Fruit fly (Drosophila melanogaster) whole organism, wandering third instar larva: ENCODE data around the gene lilli.

Source experiments
- Abd-B ChIP-seq: fragments of >200 bp; optimal IDR thresholded peaks from 2 replicates; lab custom pipeline; 2017; ENCODE audit warnings: missing biosample characterization, missing genetic modification characterization
- CG32264 ChIP-seq: fragments of 200-800 bp; sonication (Bioruptor generic); optimal IDR thresholded peaks from 2 replicates; lab custom pipeline; 2016; ENCODE audit warnings: missing biosample characterization, missing genetic modification characterization
- CG9705 ChIP-seq: fragments of 200-800 bp; sonication (Bioruptor generic); optimal IDR thresholded peaks from 2 replicates; lab custom pipeline; 2018; ENCODE audit warnings: missing biosample characterization, mild to moderate bottlenecking, missing genetic modification characterization
- CrebA ChIP-seq: fragments of 200-800 bp; sonication (Bioruptor generic); optimal IDR thresholded peaks from 2 replicates; lab custom pipeline; 2016; ENCODE audit warnings: missing biosample characterization, mild to moderate bottlenecking, missing genetic modification characterization, borderline replicate concordance
- Dfd ChIP-seq: fragments of >200 bp; optimal IDR thresholded peaks from 2 replicates; lab custom pipeline; 2017; ENCODE audit warnings: missing biosample characterization, missing genetic modification characterization
- Dif ChIP-seq: fragments of 200-275, 200-300 bp; sonication (Bioruptor generic); optimal IDR thresholded peaks from 2 replicates; lab custom pipeline; 2018; ENCODE audit warnings: missing biosample characterization, missing genetic modification characterization; ENCODE audit not compliant: partially characterized antibody
- GATAd ChIP-seq: sonication (Bioruptor generic); optimal IDR thresholded peaks from 2 replicates; lab custom pipeline; 2016; ENCODE audit warnings: missing biosample characterization, missing genetic modification characterization
- HLH106 ChIP-seq: fragments of 200-800 bp; optimal IDR thresholded peaks from 3 replicates; lab custom pipeline; 2019; ENCODE audit warnings: missing biosample characterization, mild to moderate bottlenecking, missing genetic modification characterization, moderate library complexity
- Hnf4 ChIP-seq: fragments of 200-800 bp; sonication (Bioruptor generic); optimal IDR thresholded peaks from 2 replicates; lab custom pipeline; 2016; ENCODE audit warnings: missing biosample characterization, mild to moderate bottlenecking, missing genetic modification characterization
- Hr78 ChIP-seq: fragments of >200 bp; optimal IDR thresholded peaks from 2 replicates; lab custom pipeline; 2017; ENCODE audit warnings: missing biosample characterization, missing genetic modification characterization
- Hr83 ChIP-seq: fragments of 200-300 bp; sonication (Bioruptor generic); optimal IDR thresholded peaks from 2 replicates; lab custom pipeline; 2016; ENCODE audit warnings: missing biosample characterization, mild to moderate bottlenecking, missing genetic modification characterization, moderate library complexity; ENCODE audit not compliant: poor library complexity, severe bottlenecking
- Jra ChIP-seq: sonication (Bioruptor generic); optimal IDR thresholded peaks from 2 replicates; lab custom pipeline; 2016; ENCODE audit warnings: missing biosample characterization, missing genetic modification characterization
- Mio ChIP-seq: sonication (Bioruptor generic); optimal IDR thresholded peaks from 2 replicates; lab custom pipeline; 2016; ENCODE audit warnings: missing biosample characterization, missing genetic modification characterization
- Myc ChIP-seq: fragments of >200 bp; optimal IDR thresholded peaks from 2 replicates; lab custom pipeline; 2017
- N ChIP-seq: fragments of >200 bp; optimal IDR thresholded peaks from 2 replicates; lab custom pipeline; 2018; ENCODE audit warnings: missing biosample characterization, missing external identifiers, missing genetic modification characterization
- OdsH ChIP-seq: fragments of 200-800 bp; sonication (Bioruptor generic); optimal IDR thresholded peaks from 2 replicates; lab custom pipeline; 2016; ENCODE audit warnings: missing biosample characterization, mild to moderate bottlenecking, missing genetic modification characterization
- Rel ChIP-seq, 2 experiments: fragments of 200-800 bp; sonication (Bioruptor generic) in 1 of 2; optimal IDR thresholded peaks; 2 replicates in 1 of 2; 3 replicates in 1 of 2; lab custom pipeline; 2016 to 2019; ENCODE audit warnings: mild to moderate bottlenecking in 2 of 2, missing biosample characterization in 2 of 2, missing genetic modification characterization in 2 of 2, moderate library complexity in 1 of 2
- Sp1 ChIP-seq: fragments of 200-800 bp; sonication (Bioruptor generic); optimal IDR thresholded peaks from 3 replicates; lab custom pipeline; 2019; ENCODE audit warnings: missing biosample characterization, mild to moderate bottlenecking, missing genetic modification characterization, moderate library complexity
- Vsx2 ChIP-seq: fragments of 200-300, 225-300 bp; sonication (Bioruptor generic); optimal IDR thresholded peaks from 2 replicates; lab custom pipeline; 2018; ENCODE audit warnings: missing biosample characterization, missing genetic modification characterization; ENCODE audit not compliant: partially characterized antibody
- br ChIP-seq: fragments of 200-800 bp; sonication (Bioruptor generic); optimal IDR thresholded peaks from 2 replicates; lab custom pipeline; 2016; ENCODE audit warnings: missing biosample characterization, missing genetic modification characterization
- brk ChIP-seq: fragments of 200-800 bp; sonication (Bioruptor generic); optimal IDR thresholded peaks from 2 replicates; lab custom pipeline; 2016; ENCODE audit warnings: missing biosample characterization, mild to moderate bottlenecking, missing genetic modification characterization
- dl ChIP-seq, 2 experiments: fragments of 175-275, 200-275 bp in 1 of 2; fragments of 200-275 bp in 1 of 2; sonication (Bioruptor generic); optimal IDR thresholded peaks; lab custom pipeline; 2018; ENCODE audit warnings: mild to moderate bottlenecking in 2 of 2, missing biosample characterization in 2 of 2, missing genetic modification characterization in 2 of 2, moderate library complexity in 2 of 2; ENCODE audit not compliant: partially characterized antibody in 2 of 2, insufficient read depth in 1 of 2
- dmrt93B ChIP-seq: fragments of 200-800 bp; sonication (Bioruptor generic); optimal IDR thresholded peaks from 2 replicates; lab custom pipeline; 2018; ENCODE audit warnings: missing biosample characterization, mild to moderate bottlenecking, missing genetic modification characterization
- dsf ChIP-seq: sonication (Bioruptor generic); optimal IDR thresholded peaks from 2 replicates; lab custom pipeline; 2016; ENCODE audit warnings: missing biosample characterization, missing genetic modification characterization, borderline replicate concordance
- ey ChIP-seq: fragments of 200-800 bp; sonication (Bioruptor generic); optimal IDR thresholded peaks from 2 replicates; lab custom pipeline; 2016; ENCODE audit warnings: missing biosample characterization, missing genetic modification characterization
- foxo ChIP-seq, 2 experiments: fragments of 200-800 bp; sonication (Bioruptor generic); optimal IDR thresholded peaks; 2 replicates in 1 of 2; 3 replicates in 1 of 2; lab custom pipeline; 2016 to 2017; ENCODE audit warnings: missing biosample characterization in 2 of 2, missing genetic modification characterization in 2 of 2
- fru ChIP-seq: fragments of 200-800 bp; sonication (Bioruptor generic); optimal IDR thresholded peaks from 3 replicates; lab custom pipeline; 2016; ENCODE audit warnings: missing biosample characterization, mild to moderate bottlenecking, missing genetic modification characterization
- h ChIP-seq: fragments of 200-800 bp; sonication (Bioruptor generic); optimal IDR thresholded peaks from 3 replicates; lab custom pipeline; 2016; ENCODE audit warnings: missing biosample characterization, mild to moderate bottlenecking, missing genetic modification characterization
- jim ChIP-seq: fragments of 175-275, 200-325 bp; sonication (Bioruptor generic); optimal IDR thresholded peaks from 2 replicates; lab custom pipeline; 2016; ENCODE audit warnings: missing biosample characterization, mild to moderate bottlenecking, missing genetic modification characterization
- lola ChIP-seq: fragments of >200 bp; optimal IDR thresholded peaks from 2 replicates; lab custom pipeline; 2017; ENCODE audit warnings: missing biosample characterization, missing genetic modification characterization
- pan ChIP-seq: fragments of >200 bp; optimal IDR thresholded peaks from 2 replicates; lab custom pipeline; 2017
- psq ChIP-seq: fragments of 200-800 bp; sonication (Bioruptor generic); optimal IDR thresholded peaks from 3 replicates; lab custom pipeline; 2017; ENCODE audit warnings: missing biosample characterization, mild to moderate bottlenecking, missing genetic modification characterization, moderate library complexity
- rgr ChIP-seq: fragments of 200-800 bp; sonication (Bioruptor generic); optimal IDR thresholded peaks from 3 replicates; lab custom pipeline; 2016; ENCODE audit warnings: missing biosample characterization, mild to moderate bottlenecking, missing genetic modification characterization
- sage ChIP-seq: fragments of 200-800 bp; sonication (Bioruptor generic); optimal IDR thresholded peaks from 2 replicates; lab custom pipeline; 2016; ENCODE audit warnings: missing biosample characterization, mild to moderate bottlenecking, missing genetic modification characterization
- sv ChIP-seq: fragments of 200-800 bp; sonication (Bioruptor generic); optimal IDR thresholded peaks from 3 replicates; lab custom pipeline; 2016; ENCODE audit warnings: missing biosample characterization, missing genetic modification characterization
- tai ChIP-seq: sonication (Bioruptor generic); optimal IDR thresholded peaks from 2 replicates; lab custom pipeline; 2016; ENCODE audit warnings: missing biosample characterization, missing genetic modification characterization
- usp ChIP-seq: fragments of >200 bp; optimal IDR thresholded peaks from 2 replicates; lab custom pipeline; 2017; ENCODE audit warnings: missing biosample characterization, missing genetic modification characterization
- woc ChIP-seq: sonication (Bioruptor generic); optimal IDR thresholded peaks from 2 replicates; lab custom pipeline; 2016; ENCODE audit warnings: missing biosample characterization, mild to moderate bottlenecking, missing genetic modification characterization

Gene lilli

dm6 chr2L:2956992-2957391, 71.3 kb downstream of the lilli start:
- peak; percentile 27 for TF ChIP-seq Myc (lab: Kevin White, UChicago)
- TF ChIP-seq GATAd = no peak
- TF ChIP-seq, all 38 proteins: peak for 1

DNA sequence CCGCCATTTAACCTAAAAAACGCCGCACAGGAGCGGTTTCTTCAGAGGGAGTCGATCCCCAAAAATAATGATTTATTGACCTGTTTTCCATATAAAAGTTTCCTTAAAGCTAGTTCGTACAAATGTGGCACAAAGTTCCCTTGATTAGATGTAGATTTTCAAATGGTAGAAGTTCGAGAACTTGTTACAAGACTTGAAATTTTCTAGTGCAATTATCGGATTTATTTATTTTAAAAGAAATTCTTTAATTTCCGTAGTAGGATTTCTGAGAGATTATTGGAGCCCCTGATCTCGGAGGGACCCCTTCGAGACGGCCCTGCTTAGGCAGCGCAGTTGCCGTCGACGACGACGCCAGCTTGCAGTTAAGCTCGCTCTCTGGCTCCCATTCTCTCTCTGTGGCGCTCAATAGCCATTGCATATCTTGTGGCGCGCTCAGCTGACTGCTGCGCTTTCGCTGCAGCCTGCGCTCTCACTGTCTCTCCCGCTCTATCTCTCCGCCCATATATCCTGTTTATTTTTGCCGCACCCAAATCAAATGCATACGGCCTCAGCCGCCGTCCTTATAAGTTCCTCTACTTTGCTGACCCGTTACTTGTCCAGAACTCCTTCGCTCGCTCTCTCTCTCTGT, 71.9 kb downstream of the lilli start:
- TF ChIP-seq N (GFP tag; lab: Kevin White, UChicago) (no peak), Dif (GFP tag; lab: Kevin White, UChicago) (peak; percentile 61), fru (peak; percentile 91), Hr83 (GFP tag; lab: Kevin White, UChicago) (no peak), sage (GFP tag; lab: Kevin White, UChicago) (peak; percentile 59), sv (no peak), HLH106 (tag; lab: Kevin White, UChicago) (peak; percentile 92), pan (no peak), lola (GFP tag; lab: Kevin White, UChicago) (no peak), Abd-B (no peak), Jra (GFP tag; lab: Kevin White, UChicago) (peak; percentile 36), CrebA (no peak), Mio (GFP tag; lab: Kevin White, UChicago) (peak; percentile 1), GATAd (no peak), ey (GFP tag; lab: Kevin White, UChicago) (peak; percentile 88), Rel (GFP tag; optimal IDR thresholded peaks at IDR 0.05; lab: Kevin White, UChicago) (no peak), Rel (tag; optimal IDR thresholded peaks at IDR 0.05; lab: Kevin White, UChicago) (no peak), Dfd (GFP tag; lab: Kevin White, UChicago) (no peak), h (GFP tag; lab: Kevin White, UChicago) (peak; percentile 89), Vsx2 (GFP tag; lab: Kevin White, UChicago) (no peak), foxo (GFP tag; optimal IDR thresholded peaks at IDR 0.05; lab: Kevin White, UChicago) (peak in 1 of 2 experiments; percentile 89), brk (GFP tag; lab: Kevin White, UChicago) (no peak), CG32264 (GFP tag; lab: Kevin White, UChicago) (peak; percentile 60), dsf (no peak), dmrt93B (peak; percentile 90), Myc (lab: Kevin White, UChicago) (no peak), tai (GFP tag; lab: Kevin White, UChicago) (no peak), woc (GFP tag; lab: Kevin White, UChicago) (peak; percentile 80), usp (GFP tag; lab: Kevin White, UChicago) (no peak), rgr (GFP tag; lab: Kevin White, UChicago) (peak; percentile 79), jim (GFP tag; lab: Kevin White, UChicago) (no peak), CG9705 (GFP tag; lab: Kevin White, UChicago) (peak; percentile 79), Hr78 (GFP tag; lab: Kevin White, UChicago) (no peak), Sp1 (GFP tag; lab: Kevin White, UChicago) (peak; percentile 89), OdsH (GFP tag; lab: Kevin White, UChicago) (peak; percentile 82), br (peak; percentile 86), Hnf4 (GFP tag; lab: Kevin White, UChicago) (peak; percentile 76), dl (GFP tag; optimal IDR thresholded peaks at IDR 0.05; lab: Kevin White, UChicago; ENCODE audit: insufficient read depth in 1 of 2, partially characterized antibody in 2 of 2) (no peak), psq (GFP tag; lab: Kevin White, UChicago) (peak; percentile 74)

- TF ChIP-seq dl (GFP tag; optimal IDR thresholded peaks at IDR 0.05; lab: Kevin White, UChicago; ENCODE audit: insufficient read depth in 1 of 2, partially characterized antibody in 2 of 2) (peak; percentile 4 to 11), h (GFP tag; lab: Kevin White, UChicago) (no peak)
Observed at dm6 chr2L:2958858-2959257, 73.1 kb downstream of the lilli start.
